Fruit fly (Drosophila melanogaster) whole organism, embryonic: Measurements from ENCODE around the gene Cpsf100.
A peak's percentile ranks its signal among the peaks of the same experiment; 100 is the strongest.

Experiments
- Asciz ChIP-seq: fragments of 200-800 bp; sonication (Bioruptor generic); optimal IDR thresholded peaks from 2 replicates; lab custom pipeline; 2017; ENCODE audit warnings: missing biosample characterization, mild to moderate bottlenecking, missing genetic modification characterization, missing genetic modification reagents
- CG10147 ChIP-seq: fragments of 200-800 bp; sonication (Bioruptor generic); optimal IDR thresholded peaks from 2 replicates; lab custom pipeline; 2019; ENCODE audit warnings: missing biosample characterization, mild to moderate bottlenecking, missing genetic modification characterization, moderate library complexity
- CG10274 ChIP-seq: fragments of 200-800 bp; sonication (Bioruptor generic); optimal IDR thresholded peaks from 3 replicates; lab custom pipeline; 2017; ENCODE audit warnings: missing biosample characterization, mild to moderate bottlenecking, missing genetic modification characterization
- CG10543 ChIP-seq: fragments of 200-800 bp; sonication (Bioruptor generic); optimal IDR thresholded peaks from 3 replicates; lab custom pipeline; 2017; ENCODE audit warnings: missing biosample characterization, mild to moderate bottlenecking, missing genetic modification characterization, moderate library complexity
- CG10565 ChIP-seq: fragments of 200-800 bp; sonication (Bioruptor generic); optimal IDR thresholded peaks from 3 replicates; lab custom pipeline; 2016; ENCODE audit warnings: missing biosample characterization, mild to moderate bottlenecking, missing genetic modification characterization
- CG10979 ChIP-seq: fragments of 200-800 bp; sonication (Bioruptor generic); optimal IDR thresholded peaks from 2 replicates; lab custom pipeline; 2018; ENCODE audit warnings: missing biosample characterization, mild to moderate bottlenecking, missing genetic modification characterization, moderate library complexity
- CG1233 ChIP-seq: fragments of 200-800 bp; sonication (Bioruptor generic); optimal IDR thresholded peaks from 4 replicates; lab custom pipeline; 2018; ENCODE audit warnings: missing biosample characterization, mild to moderate bottlenecking, missing genetic modification characterization
- CG12391 ChIP-seq: fragments of 200-800 bp; sonication (Bioruptor generic); optimal IDR thresholded peaks from 3 replicates; lab custom pipeline; 2018; ENCODE audit warnings: missing biosample characterization, mild to moderate bottlenecking, missing genetic modification characterization, moderate library complexity
- CG15601 ChIP-seq: fragments of 200-800 bp; sonication (Bioruptor generic); optimal IDR thresholded peaks from 3 replicates; lab custom pipeline; 2019; ENCODE audit warnings: missing biosample characterization, mild to moderate bottlenecking, missing genetic modification characterization, moderate library complexity
- CG17359 ChIP-seq: fragments of 200-800 bp; sonication (Bioruptor generic); optimal IDR thresholded peaks from 3 replicates; lab custom pipeline; 2018; ENCODE audit warnings: missing biosample characterization, mild to moderate bottlenecking, missing genetic modification characterization, moderate library complexity
- CG17361 ChIP-seq: fragments of 200-800 bp; sonication (Bioruptor generic); IDR thresholded peaks from 3 replicates; pipeline ENCODE4 v1.3.6; 2022; ENCODE audit warnings: missing biosample characterization, missing genetic modification characterization
- CG18599 ChIP-seq: fragments of 200-800 bp; sonication (Bioruptor generic); optimal IDR thresholded peaks from 3 replicates; lab custom pipeline; 2017; ENCODE audit warnings: missing biosample characterization, missing genetic modification characterization, mild to moderate bottlenecking, moderate library complexity, missing genetic modification reagents
- CG18764 ChIP-seq: fragments of 200-800 bp; sonication (Bioruptor generic); optimal IDR thresholded peaks from 3 replicates; lab custom pipeline; 2016; ENCODE audit warnings: missing biosample characterization, missing genetic modification characterization
- CG3065 ChIP-seq: fragments of 200-800 bp; sonication (Bioruptor generic); optimal IDR thresholded peaks from 2 replicates; lab custom pipeline; 2016; ENCODE audit warnings: missing biosample characterization, missing genetic modification characterization
- CG31224 ChIP-seq: fragments of 200-800 bp; sonication (Bioruptor generic); IDR thresholded peaks from 2 replicates; pipeline ENCODE4 v1.3.6; 2022; ENCODE audit warnings: missing biosample characterization, missing genetic modification characterization
- CG31441 ChIP-seq: fragments of 200-800 bp; sonication (Bioruptor generic); IDR thresholded peaks from 2 replicates; pipeline ENCODE4 v1.3.6; 2022; ENCODE audit warnings: missing biosample characterization, missing genetic modification characterization
- CG4730 ChIP-seq: fragments of 200-800 bp; sonication (Bioruptor generic); IDR thresholded peaks from 2 replicates; pipeline ENCODE4 v1.3.6; 2022; ENCODE audit warnings: missing biosample characterization, missing genetic modification characterization
- CG4820 ChIP-seq: fragments of 200-800 bp; sonication (Bioruptor generic); optimal IDR thresholded peaks from 3 replicates; lab custom pipeline; 2016; ENCODE audit warnings: missing biosample characterization, missing genetic modification characterization
- CG5953 ChIP-seq: fragments of 200-800 bp; sonication (Bioruptor generic); IDR thresholded peaks from 2 replicates; pipeline ENCODE4 v1.3.6; 2022; ENCODE audit warnings: missing biosample characterization, missing genetic modification characterization
- CG6272 ChIP-seq: fragments of 200-800 bp; sonication (Bioruptor generic); IDR thresholded peaks from 2 replicates; pipeline ENCODE4 v1.3.6; 2022; ENCODE audit warnings: missing biosample characterization, missing genetic modification characterization
- CG8281 ChIP-seq: fragments of 200-800 bp; sonication (Bioruptor generic); optimal IDR thresholded peaks from 2 replicates; lab custom pipeline; 2018; ENCODE audit warnings: missing biosample characterization, mild to moderate bottlenecking, missing genetic modification characterization, moderate library complexity
- CG8290 ChIP-seq, 3 experiments: fragments of 200-800 bp; sonication (Bioruptor generic); optimal IDR thresholded peaks; 2 replicates each; lab custom pipeline; 2016 to 2019; ENCODE audit warnings: missing biosample characterization in 3 of 3, missing genetic modification characterization in 3 of 3, mild to moderate bottlenecking in 2 of 3, moderate library complexity in 1 of 3
- CHES-1-like ChIP-seq: fragments of 200-800 bp; sonication (Bioruptor generic); optimal IDR thresholded peaks from 2 replicates; lab custom pipeline; 2016; ENCODE audit warnings: missing biosample characterization, missing genetic modification characterization
- Gsc ChIP-seq: fragments of 200-800 bp; sonication (Bioruptor generic); IDR thresholded peaks from 2 replicates; pipeline ENCODE4 v1.3.6; 2022; ENCODE audit warnings: missing biosample characterization, missing genetic modification characterization
- H2.0 ChIP-seq: fragments of 200-800 bp; sonication (Bioruptor generic); IDR thresholded peaks from 2 replicates; pipeline ENCODE4 v1.3.6; 2022; ENCODE audit warnings: missing biosample characterization, missing genetic modification characterization
- Hsf ChIP-seq: fragments of 200-800 bp; sonication (Bioruptor generic); optimal IDR thresholded peaks from 3 replicates; lab custom pipeline; 2016; ENCODE audit warnings: missing biosample characterization, missing genetic modification characterization
- Med ChIP-seq: fragments of 200-800 bp; sonication (Bioruptor generic); peaks from one replicate; lab custom pipeline; 2016; ENCODE audit warnings: missing biosample characterization, missing genetic modification characterization, mild to moderate bottlenecking, inconsistent platforms, moderate library complexity
- Meics ChIP-seq: fragments of 200-800 bp; sonication (Bioruptor generic); optimal IDR thresholded peaks from 2 replicates; lab custom pipeline; 2017; ENCODE audit warnings: missing biosample characterization, mild to moderate bottlenecking, missing genetic modification characterization
- Nf-YB ChIP-seq: fragments of 200-800 bp; sonication (Bioruptor generic); optimal IDR thresholded peaks from 3 replicates; lab custom pipeline; 2019; ENCODE audit warnings: missing biosample characterization, mild to moderate bottlenecking, missing genetic modification characterization, moderate library complexity
- NfI ChIP-seq: fragments of 200-800 bp; sonication (Bioruptor generic); optimal IDR thresholded peaks from 3 replicates; lab custom pipeline; 2018; ENCODE audit warnings: missing biosample characterization, mild to moderate bottlenecking, missing genetic modification characterization, moderate library complexity
- Oli ChIP-seq: fragments of 200-800 bp; sonication (Bioruptor generic); optimal IDR thresholded peaks from 2 replicates; lab custom pipeline; 2018; ENCODE audit warnings: missing biosample characterization, mild to moderate bottlenecking, missing genetic modification characterization, moderate library complexity
- ac ChIP-seq: fragments of 200-800 bp; sonication (Bioruptor generic); optimal IDR thresholded peaks from 3 replicates; lab custom pipeline; 2017; ENCODE audit warnings: missing biosample characterization, mild to moderate bottlenecking, missing genetic modification characterization
- amos ChIP-seq: fragments of 200-800 bp; sonication (Bioruptor generic); IDR thresholded peaks from 2 replicates; pipeline ENCODE4 v1.3.6; 2022; ENCODE audit warnings: missing biosample characterization, missing genetic modification characterization; ENCODE audit not compliant: partially characterized antibody
- cad ChIP-seq: fragments of >200 bp; optimal IDR thresholded peaks from 2 replicates; lab custom pipeline; 2017; ENCODE audit warnings: missing biosample characterization, missing genetic modification characterization
- chinmo ChIP-seq: fragments of 200-800 bp; sonication (Bioruptor generic); IDR thresholded peaks from 4 replicates; pipeline ENCODE4 v1.3.6; 2022; ENCODE audit warnings: missing biosample characterization, missing genetic modification characterization; ENCODE audit not compliant: partially characterized antibody
- danr ChIP-seq: fragments of 200-800 bp; sonication (Bioruptor generic); IDR thresholded peaks from 2 replicates; pipeline ENCODE4 v1.3.6; 2022; ENCODE audit warnings: missing biosample characterization, missing genetic modification characterization
- fd102C ChIP-seq: fragments of 200-800 bp; sonication (Bioruptor generic); optimal IDR thresholded peaks from 2 replicates; lab custom pipeline; 2018; ENCODE audit warnings: missing biosample characterization, mild to moderate bottlenecking, missing genetic modification characterization, moderate library complexity
- gfzf ChIP-seq: fragments of 200-800 bp; sonication (Bioruptor generic); optimal IDR thresholded peaks from 2 replicates; lab custom pipeline; 2016; ENCODE audit warnings: missing biosample characterization, mild to moderate bottlenecking, missing genetic modification characterization, moderate library complexity
- grau ChIP-seq: fragments of 200-800 bp; optimal IDR thresholded peaks from 3 replicates; lab custom pipeline; 2019; ENCODE audit warnings: missing biosample characterization, mild to moderate bottlenecking, missing genetic modification characterization, moderate library complexity
- insv ChIP-seq, 2 experiments: fragments of 200-800 bp; sonication (Bioruptor generic); optimal IDR thresholded peaks; 3 replicates each; lab custom pipeline; 2016 to 2018; ENCODE audit warnings: missing biosample characterization in 2 of 2, missing genetic modification characterization in 2 of 2
- kay ChIP-seq: fragments of 200-800 bp; sonication (Bioruptor generic); optimal IDR thresholded peaks from 2 replicates; lab custom pipeline; 2016; ENCODE audit warnings: missing biosample characterization, missing genetic modification characterization
- lab ChIP-seq: fragments of 200-800 bp; sonication (Bioruptor generic); optimal IDR thresholded peaks from 3 replicates; lab custom pipeline; 2017; ENCODE audit warnings: missing biosample characterization, missing genetic modification characterization, mild to moderate bottlenecking, moderate library complexity, missing genetic modification reagents
- nmo ChIP-seq: fragments of 200-800 bp; sonication (Bioruptor generic); optimal IDR thresholded peaks from 2 replicates; lab custom pipeline; 2018; ENCODE audit warnings: missing biosample characterization, mild to moderate bottlenecking, missing genetic modification characterization, moderate library complexity
- org-1 ChIP-seq: fragments of 200-800 bp; sonication (Bioruptor generic); optimal IDR thresholded peaks from 2 replicates; lab custom pipeline; 2017; ENCODE audit warnings: missing biosample characterization, missing genetic modification characterization
- phol ChIP-seq: fragments of 200-800 bp; sonication (Bioruptor generic); optimal IDR thresholded peaks from 3 replicates; lab custom pipeline; 2018; ENCODE audit warnings: missing biosample characterization, mild to moderate bottlenecking, missing genetic modification characterization, moderate library complexity
- row ChIP-seq: fragments of 200-800 bp; sonication (Bioruptor generic); IDR thresholded peaks from 3 replicates; pipeline ENCODE4 v1.3.6; 2022; ENCODE audit warnings: missing biosample characterization, missing genetic modification characterization
- ssp ChIP-seq: fragments of 200-800 bp; sonication (Bioruptor generic); IDR thresholded peaks from 2 replicates; pipeline ENCODE4 v1.3.6; 2022; ENCODE audit warnings: missing biosample characterization, missing genetic modification characterization
- wor ChIP-seq: fragments of 200-800 bp; sonication (Bioruptor generic); IDR thresholded peaks from 2 replicates; pipeline ENCODE4 v1.3.6; 2022; ENCODE audit warnings: missing biosample characterization, missing genetic modification characterization

Cpsf100 gene

DNA sequence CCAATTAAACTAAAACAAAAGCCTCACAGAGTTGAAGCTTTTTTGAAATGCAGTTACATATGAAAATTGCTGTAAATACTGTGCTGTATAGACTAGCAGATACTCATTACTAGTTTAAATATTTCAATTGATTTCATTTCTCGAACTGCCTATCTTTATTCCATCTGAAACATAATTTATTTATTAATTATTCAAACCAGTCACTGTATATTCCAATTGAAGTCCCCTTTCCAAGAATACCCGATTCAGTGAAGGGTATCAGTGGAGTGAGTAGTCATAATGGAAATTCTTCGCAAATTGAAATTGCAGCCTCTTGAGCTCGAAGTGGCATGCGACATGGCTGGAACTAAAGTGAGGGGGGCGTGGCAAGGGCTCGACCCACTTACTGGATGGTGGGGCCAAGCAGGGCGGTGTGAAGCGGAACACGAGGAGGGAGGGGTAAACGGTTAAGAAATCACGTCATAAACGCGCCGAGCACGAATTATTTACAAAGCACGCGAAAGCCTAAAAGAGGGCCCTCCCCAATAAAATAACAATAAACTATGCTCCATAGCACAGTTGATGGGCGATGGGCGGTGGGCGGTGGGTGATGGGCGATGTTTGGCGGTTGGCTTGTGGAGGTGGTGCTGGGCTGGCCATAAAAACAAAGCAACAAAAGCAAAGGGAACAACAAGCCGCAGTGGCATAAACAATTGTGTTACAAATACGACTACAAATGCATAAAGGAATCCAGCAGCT, 29.3 kb upstream of the Cpsf100 start (continued):
- no peak for TF ChIP-seq org-1
- TF ChIP-seq chinmo (GFP tag; lab: Robert Waterston, UW), result no peak
- TF ChIP-seq Oli (tag; lab: Kevin White, UChicago), result peak; percentile 51
- TF ChIP-seq Asciz (GFP tag; lab: Kevin White, UChicago), result no peak
- TF ChIP-seq CG3065 (GFP tag; lab: Kevin White, UChicago), result no peak
- peak; percentile 57; the same call in 2 of the 3 replicates for TF ChIP-seq CG17361 (GFP tag; lab: Robert Waterston, UW)
- no peak for TF ChIP-seq kay (GFP tag; lab: Kevin White, UChicago)
- peak; percentile 69 for TF ChIP-seq row (GFP tag; lab: Robert Waterston, UW)
- TF ChIP-seq Meics, result peak; percentile 15
- peak; percentile 55 for TF ChIP-seq lab
- TF ChIP-seq CG31441 (GFP tag; lab: Robert Waterston, UW), result peak; percentile 50; the same call in 1 of the 2 replicates
- TF ChIP-seq H2.0 (GFP tag; lab: Robert Waterston, UW), result peak; percentile 4; the same call in 1 of the 2 replicates
- no peak for TF ChIP-seq fd102C (GFP tag; lab: Kevin White, UChicago)
- no peak for TF ChIP-seq CG8290 (GFP tag; optimal IDR thresholded peaks at IDR 0.05; lab: Kevin White, UChicago)
- peak in 1 of 2 experiments; percentile 49 for TF ChIP-seq CG8290 (tag; optimal IDR thresholded peaks at IDR 0.05; lab: Kevin White, UChicago)
- TF ChIP-seq CG18764, result peak; percentile 21
- no peak for TF ChIP-seq CG31224 (GFP tag; lab: Robert Waterston, UW)
- TF ChIP-seq Nf-YB (GFP tag; lab: Kevin White, UChicago), result no peak
- peak; percentile 40 for TF ChIP-seq CG12391 (tag; lab: Kevin White, UChicago)
- no peak for TF ChIP-seq ac (GFP tag; lab: Kevin White, UChicago)
- TF ChIP-seq nmo (GFP tag; lab: Kevin White, UChicago), result peak; percentile 54
- TF ChIP-seq CG10543, result peak; percentile 28
- TF ChIP-seq gfzf (GFP tag; lab: Kevin White, UChicago), result no peak
- no peak for TF ChIP-seq CG10147
- TF ChIP-seq insv (GFP tag; optimal IDR thresholded peaks at IDR 0.05; lab: Kevin White, UChicago), result no peak
- peak; percentile 39 for TF ChIP-seq phol (tag; lab: Kevin White, UChicago)
- no peak for TF ChIP-seq CG10979 (tag; lab: Kevin White, UChicago)
- no peak for TF ChIP-seq CG10565
- peak; percentile 47 for TF ChIP-seq grau (tag; lab: Kevin White, UChicago)
- TF ChIP-seq danr, result no peak
- peak; percentile 80 for TF ChIP-seq Med (GFP tag; lab: Kevin White, UChicago)
- no peak for TF ChIP-seq CG8281
- peak; percentile 49; the same call in 1 of the 2 replicates for TF ChIP-seq CG5953
- no peak for TF ChIP-seq cad (GFP tag; lab: Kevin White, UChicago)
- TF ChIP-seq CHES-1-like, result no peak
- no peak for TF ChIP-seq wor
- TF ChIP-seq amos (GFP tag; lab: Robert Waterston, UW), result no peak
- no peak for TF ChIP-seq CG10274
- peak; percentile 10 for TF ChIP-seq NfI (GFP tag; lab: Kevin White, UChicago)
- no peak for TF ChIP-seq CG6272
- 0 out of 2 replicates have a peak, but pooled peaks have one; percentile 14 for TF ChIP-seq CG4730 (GFP tag; lab: Robert Waterston, UW)
- TF ChIP-seq CG15601 (tag; lab: Kevin White, UChicago), result no peak
- TF ChIP-seq CG18599 (GFP tag; lab: Kevin White, UChicago), result peak; percentile 43
- TF ChIP-seq CG17359 (tag; lab: Kevin White, UChicago), result peak; percentile 67
- TF ChIP-seq Hsf (GFP tag; lab: Kevin White, UChicago), result peak; percentile 17
- no peak for TF ChIP-seq Gsc (GFP tag; lab: Robert Waterston, UW)
- peak; percentile 7 for TF ChIP-seq CG1233 (GFP tag; lab: Kevin White, UChicago)
- TF ChIP-seq ssp (GFP tag; lab: Robert Waterston, UW), result peak; percentile 49; the same call in 1 of the 2 replicates
- TF ChIP-seq CG4820, result peak; percentile 8
